Worm (Caenorhabditis elegans): ENCODE data around the gene ZC239.17.

ZC239.17 gene

DNA sequence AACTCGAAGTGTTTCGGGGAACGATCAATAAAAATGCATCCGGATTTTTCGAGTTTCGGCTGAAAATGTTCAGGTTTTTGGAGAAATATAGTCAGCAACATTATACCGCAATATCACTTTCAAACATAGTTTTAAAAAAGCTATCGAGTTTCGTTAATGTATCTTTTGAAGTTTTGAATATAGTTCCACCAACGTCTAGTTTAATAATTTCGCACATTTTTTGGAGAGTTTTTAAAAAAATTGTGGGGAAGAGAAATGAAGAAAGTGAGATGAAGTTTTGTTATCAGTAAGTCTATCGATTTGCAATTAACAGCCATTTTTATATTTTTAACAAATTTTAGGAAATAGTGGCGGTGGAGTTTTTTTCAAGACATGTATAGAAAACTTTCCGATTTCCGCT lies at the start of gene ZC239.17:
Gene ZC239.17 (minus strand): TSS at position 101 of the 400 bp plus-strand sequence.
- TF ChIP-seq ztf-29 (GFP tag; IDR thresholded peaks at IDR 0.05) (no peak), ztf-23 (GFP tag; IDR thresholded peaks at IDR 0.05) (no peak), T22C8.4 (GFP tag; IDR thresholded peaks at IDR 0.05) (no peak), ref-1 (GFP tag; conservative IDR thresholded peaks at IDR 0.05) (no peak), tab-1 (GFP tag; IDR thresholded peaks at IDR 0.05) (no peak), klf-2 (GFP tag; conservative IDR thresholded peaks at IDR 0.05) (no peak), med-1 (GFP tag; optimal IDR thresholded peaks at IDR 0.05; ENCODE audit: insufficient read depth) (no peak), flt-1 (GFP tag; IDR thresholded peaks at IDR 0.05) (no peak), cog-1 (tag; optimal IDR thresholded peaks at IDR 0.05) (no peak)

DNA sequence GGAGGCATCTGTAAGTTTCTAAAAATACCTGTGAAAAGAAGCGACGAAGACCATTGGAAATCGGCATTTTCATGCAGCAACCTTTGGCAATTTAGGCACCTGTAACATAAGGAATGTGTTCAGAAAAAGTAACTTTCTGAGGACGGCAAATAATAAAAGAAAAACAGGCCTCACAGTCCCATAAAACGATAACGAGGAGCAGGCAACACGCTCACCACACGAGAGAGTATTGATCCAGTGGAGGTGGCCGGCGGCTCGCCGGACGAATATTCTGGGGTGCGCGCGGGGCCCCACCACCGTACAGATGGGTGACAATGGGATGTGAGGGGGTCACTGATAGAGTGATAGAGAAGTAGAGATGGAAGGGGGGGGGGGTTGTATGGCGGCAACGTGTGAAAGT lies 49.2 kb upstream of the ZC239.17 start, which contains the start of gene F02E11.3:
Gene F02E11.3 (minus strand): TSS at position 101 of the 400 bp plus-strand sequence.
- TF ChIP-seq med-1 (GFP tag; optimal IDR thresholded peaks at IDR 0.05; ENCODE audit: insufficient read depth) (no peak), flt-1 (GFP tag; IDR thresholded peaks at IDR 0.05) (no peak), klf-2 (GFP tag; conservative IDR thresholded peaks at IDR 0.05) (no peak), tab-1 (GFP tag; IDR thresholded peaks at IDR 0.05) (no peak), ztf-23 (GFP tag; IDR thresholded peaks at IDR 0.05) (no peak), cog-1 (tag; optimal IDR thresholded peaks at IDR 0.05) (no peak), ref-1 (GFP tag; conservative IDR thresholded peaks at IDR 0.05) (no peak), ztf-29 (GFP tag; IDR thresholded peaks at IDR 0.05) (no peak), T22C8.4 (GFP tag; IDR thresholded peaks at IDR 0.05) (no peak)

DNA sequence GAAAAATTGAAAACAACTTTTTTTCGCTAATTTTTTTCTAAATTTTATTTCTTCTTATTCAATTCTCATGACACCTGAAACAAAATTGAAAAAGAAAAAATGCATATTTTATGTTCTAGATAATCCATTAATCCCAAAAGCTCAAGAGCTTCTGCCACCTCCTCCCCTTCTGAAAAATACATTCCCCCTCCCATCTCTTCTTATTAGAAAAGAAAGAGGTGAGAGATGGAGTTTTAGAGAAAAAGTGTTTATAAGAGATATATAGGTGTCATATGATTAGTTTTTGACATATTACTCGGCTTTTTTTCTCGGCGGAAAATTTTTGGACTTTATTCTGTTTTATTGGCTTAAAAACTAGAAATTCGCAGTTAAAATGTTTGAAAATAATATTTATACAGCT lies 44.9 kb upstream of the ZC239.17 start:
- TF ChIP-seq klf-2 (GFP tag; conservative IDR thresholded peaks at IDR 0.05) (no peak), cog-1 (tag; optimal IDR thresholded peaks at IDR 0.05) (no peak), ztf-29 (GFP tag; IDR thresholded peaks at IDR 0.05) (no peak), tab-1 (GFP tag; IDR thresholded peaks at IDR 0.05) (no peak), T22C8.4 (GFP tag; IDR thresholded peaks at IDR 0.05) (no peak), ref-1 (GFP tag; conservative IDR thresholded peaks at IDR 0.05) (no peak), flt-1 (GFP tag; IDR thresholded peaks at IDR 0.05) (no peak), ztf-23 (GFP tag; IDR thresholded peaks at IDR 0.05) (no peak), med-1 (GFP tag; optimal IDR thresholded peaks at IDR 0.05; ENCODE audit: insufficient read depth) (no peak)

DNA sequence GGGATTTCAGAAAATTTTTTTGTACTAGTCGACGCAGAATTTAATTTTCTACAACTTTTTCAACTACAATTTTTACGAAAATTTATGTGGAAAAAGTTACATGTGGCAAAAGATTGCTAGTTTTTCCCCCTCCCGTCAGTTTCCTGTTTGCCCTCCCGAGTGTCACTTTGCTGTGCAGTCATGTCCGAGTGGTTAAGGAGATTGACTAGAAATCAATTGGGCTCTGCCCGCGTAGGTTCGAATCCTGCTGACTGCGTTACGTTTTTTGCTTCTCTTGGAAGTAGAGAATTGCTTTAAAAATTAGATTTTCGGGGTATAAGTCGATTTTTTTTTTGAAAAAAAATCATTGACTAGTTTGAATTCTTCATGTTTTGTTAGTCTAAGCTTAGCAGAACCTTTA lies 42.1 kb upstream of the ZC239.17 start:
- TF ChIP-seq cog-1 (tag; optimal IDR thresholded peaks at IDR 0.05): no peak
- TF ChIP-seq ztf-23 (GFP tag; IDR thresholded peaks at IDR 0.05): no peak
- TF ChIP-seq med-1 (GFP tag; optimal IDR thresholded peaks at IDR 0.05; ENCODE audit: insufficient read depth): no peak
- TF ChIP-seq tab-1 (GFP tag; IDR thresholded peaks at IDR 0.05): peak; percentile 68
- TF ChIP-seq ref-1 (GFP tag; conservative IDR thresholded peaks at IDR 0.05): 0 out of 2 replicates have a peak, but pooled peaks have one; percentile 34
- TF ChIP-seq ztf-29 (GFP tag; IDR thresholded peaks at IDR 0.05): no peak
- TF ChIP-seq T22C8.4 (GFP tag; IDR thresholded peaks at IDR 0.05): peak; percentile 41
- 0 out of 2 replicates have a peak, but pooled peaks have one; percentile 6 for TF ChIP-seq klf-2 (GFP tag; conservative IDR thresholded peaks at IDR 0.05)
- peak; percentile 69 for TF ChIP-seq flt-1 (GFP tag; IDR thresholded peaks at IDR 0.05)

DNA sequence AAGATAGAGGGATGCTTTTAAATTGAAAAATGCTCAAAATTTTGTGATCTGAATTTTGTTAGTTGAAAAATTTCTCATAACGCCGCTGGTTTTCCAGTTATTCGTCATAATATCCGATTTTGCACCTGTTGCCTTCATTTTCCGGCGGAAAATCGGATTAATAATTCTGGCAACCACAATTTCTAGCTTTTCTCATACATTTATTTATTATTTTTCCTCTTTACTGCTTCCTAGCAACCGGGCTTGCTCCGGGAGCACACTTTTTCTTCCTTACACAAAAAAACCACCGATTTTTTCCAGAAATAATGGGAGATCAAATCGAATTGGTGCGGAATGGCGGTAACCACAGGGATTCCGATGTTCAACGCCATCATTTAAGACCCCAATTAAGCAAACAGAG lies 41.7 kb upstream of the ZC239.17 start, which contains the start of gene F02E11.7:
Gene F02E11.7 (plus strand): TSS at position 301 of the 400 bp plus-strand sequence.
- TF ChIP-seq klf-2 (GFP tag; conservative IDR thresholded peaks at IDR 0.05) (no peak), tab-1 (GFP tag; IDR thresholded peaks at IDR 0.05) (no peak), T22C8.4 (GFP tag; IDR thresholded peaks at IDR 0.05) (no peak), med-1 (GFP tag; optimal IDR thresholded peaks at IDR 0.05; ENCODE audit: insufficient read depth) (no peak), ztf-23 (GFP tag; IDR thresholded peaks at IDR 0.05) (no peak), ztf-29 (GFP tag; IDR thresholded peaks at IDR 0.05) (no peak)

DNA sequence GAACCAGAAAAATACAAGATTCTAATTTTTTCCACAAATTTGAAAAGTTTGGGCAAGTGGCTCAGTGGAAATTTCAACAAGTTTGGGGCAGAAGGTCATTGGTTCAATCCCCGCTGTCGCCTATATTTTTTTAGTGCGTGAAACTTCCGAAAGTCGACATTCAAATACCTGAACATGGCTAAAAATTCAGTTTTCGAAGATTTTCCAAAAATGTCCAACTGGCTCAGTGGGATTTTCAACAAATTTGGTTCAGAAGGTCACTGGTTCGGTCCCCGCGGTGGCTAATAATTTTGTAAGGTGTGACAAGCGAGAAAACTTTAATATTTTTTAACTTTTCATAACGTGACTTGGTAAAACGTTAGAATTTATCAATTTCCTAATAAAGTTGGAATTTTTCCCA lies 39.0 kb upstream of the ZC239.17 start:
- TF ChIP-seq T22C8.4 (GFP tag; IDR thresholded peaks at IDR 0.05): no peak
- no peak for TF ChIP-seq flt-1 (GFP tag; IDR thresholded peaks at IDR 0.05)
- TF ChIP-seq ref-1 (GFP tag; conservative IDR thresholded peaks at IDR 0.05): no peak

DNA sequence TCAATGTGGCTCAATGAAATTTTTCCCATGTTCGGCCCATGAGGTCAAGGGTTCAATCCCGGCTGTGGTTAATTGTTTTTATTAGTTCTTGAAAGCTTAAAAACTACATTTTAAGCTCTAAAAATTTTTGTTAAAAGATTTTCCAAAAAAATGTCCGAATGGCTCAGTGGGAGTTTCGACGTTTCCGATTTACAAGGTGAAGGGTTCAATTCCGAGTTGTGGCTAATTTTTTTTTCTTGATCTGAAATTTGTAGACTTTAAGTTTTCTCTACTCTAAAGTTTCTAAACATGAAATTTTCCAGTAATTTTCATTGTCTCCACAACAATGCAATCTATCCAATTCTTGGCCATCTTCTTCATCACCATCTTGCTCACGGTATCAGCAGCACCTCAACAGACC lies 36.8 kb upstream of the ZC239.17 start, which contains the start of gene F02E11.2:
Gene F02E11.2 (plus strand): TSS at position 301 of the 400 bp plus-strand sequence.
- TF ChIP-seq klf-2 (GFP tag; conservative IDR thresholded peaks at IDR 0.05): no peak
- TF ChIP-seq ztf-23 (GFP tag; IDR thresholded peaks at IDR 0.05): no peak
- no peak for TF ChIP-seq ztf-29 (GFP tag; IDR thresholded peaks at IDR 0.05)
- TF ChIP-seq med-1 (GFP tag; optimal IDR thresholded peaks at IDR 0.05; ENCODE audit: insufficient read depth): no peak
- TF ChIP-seq flt-1 (GFP tag; IDR thresholded peaks at IDR 0.05): no peak
- TF ChIP-seq tab-1 (GFP tag; IDR thresholded peaks at IDR 0.05): no peak
- no peak for TF ChIP-seq T22C8.4 (GFP tag; IDR thresholded peaks at IDR 0.05)
- TF ChIP-seq cog-1 (tag; optimal IDR thresholded peaks at IDR 0.05): no peak
- no peak for TF ChIP-seq ref-1 (GFP tag; conservative IDR thresholded peaks at IDR 0.05)

DNA sequence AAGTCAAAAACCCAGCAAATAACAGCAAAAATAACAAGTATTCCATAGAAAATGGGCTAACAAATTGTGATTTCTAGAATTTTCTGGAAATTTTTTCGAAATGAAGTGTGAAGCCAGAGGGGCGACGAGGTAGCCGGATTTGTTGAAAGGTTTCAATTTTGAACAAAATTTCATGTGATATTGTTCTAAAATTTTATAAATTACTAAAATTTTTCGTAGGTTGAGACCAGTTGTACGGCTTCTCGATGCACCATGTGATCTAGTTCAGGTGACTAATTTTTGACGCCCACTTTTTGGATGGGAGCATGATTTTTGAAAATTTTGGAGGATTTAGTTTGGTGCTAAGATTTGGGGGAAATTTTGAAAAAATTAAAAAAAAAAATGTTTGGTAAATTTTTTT lies 33.6 kb upstream of the ZC239.17 start, which contains the start of gene gcy-19:
Gene gcy-19 (minus strand): TSS at position 101 of the 400 bp plus-strand sequence.
- TF ChIP-seq tab-1 (GFP tag; IDR thresholded peaks at IDR 0.05) (no peak), ztf-23 (GFP tag; IDR thresholded peaks at IDR 0.05) (no peak), cog-1 (tag; optimal IDR thresholded peaks at IDR 0.05) (no peak)

DNA sequence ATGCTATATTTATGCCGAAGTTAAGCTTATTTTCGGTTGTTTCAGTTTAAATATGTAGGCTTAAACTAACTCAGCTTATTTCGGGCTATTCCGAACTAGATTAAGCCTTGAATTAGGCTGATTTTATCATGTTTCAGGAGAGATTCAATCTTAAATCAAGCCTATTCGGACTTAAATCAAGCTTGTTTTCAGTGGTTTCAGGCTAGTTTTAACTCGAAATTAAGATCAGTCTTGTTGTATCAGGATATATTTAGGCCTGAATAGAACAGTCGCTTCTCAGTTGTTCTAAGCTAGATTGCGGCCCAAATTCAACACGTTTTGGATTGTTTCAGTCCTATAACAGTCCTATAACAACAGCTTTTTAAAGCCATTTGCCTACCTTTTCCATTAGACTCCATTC lies 26.1 kb upstream of the ZC239.17 start:
- TF ChIP-seq klf-2 (GFP tag; conservative IDR thresholded peaks at IDR 0.05) (no peak), cog-1 (tag; optimal IDR thresholded peaks at IDR 0.05) (no peak), flt-1 (GFP tag; IDR thresholded peaks at IDR 0.05) (no peak), med-1 (GFP tag; optimal IDR thresholded peaks at IDR 0.05; ENCODE audit: insufficient read depth) (no peak), ztf-23 (GFP tag; IDR thresholded peaks at IDR 0.05) (no peak), ref-1 (GFP tag; conservative IDR thresholded peaks at IDR 0.05) (no peak), T22C8.4 (GFP tag; IDR thresholded peaks at IDR 0.05) (no peak), ztf-29 (GFP tag; IDR thresholded peaks at IDR 0.05) (no peak), tab-1 (GFP tag; IDR thresholded peaks at IDR 0.05) (no peak)

DNA sequence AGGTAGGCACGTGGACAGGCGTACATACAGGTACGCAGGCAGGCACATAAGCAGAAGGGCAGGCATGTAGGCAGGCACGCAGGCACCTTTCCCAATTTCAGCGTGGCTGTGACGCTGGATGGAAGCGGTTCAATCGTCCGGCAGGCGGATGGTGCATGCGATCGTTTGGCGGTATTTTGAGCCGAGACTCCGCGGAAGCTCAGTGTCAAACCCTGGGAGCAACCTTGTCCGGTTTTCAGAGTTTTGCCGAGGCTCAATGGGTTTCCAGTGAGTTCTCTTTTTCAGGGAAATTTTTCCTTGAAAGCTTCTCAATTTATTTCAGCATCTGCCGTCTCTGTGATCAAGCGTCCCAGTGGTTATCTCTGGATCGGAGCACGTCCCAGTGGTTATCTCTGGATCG lies 24.5 kb upstream of the ZC239.17 start:
- TF ChIP-seq klf-2 (GFP tag; conservative IDR thresholded peaks at IDR 0.05) (no peak), cog-1 (tag; optimal IDR thresholded peaks at IDR 0.05) (no peak), tab-1 (GFP tag; IDR thresholded peaks at IDR 0.05) (no peak), T22C8.4 (GFP tag; IDR thresholded peaks at IDR 0.05) (no peak), flt-1 (GFP tag; IDR thresholded peaks at IDR 0.05) (no peak), ztf-29 (GFP tag; IDR thresholded peaks at IDR 0.05) (no peak), ref-1 (GFP tag; conservative IDR thresholded peaks at IDR 0.05) (no peak), med-1 (GFP tag; optimal IDR thresholded peaks at IDR 0.05; ENCODE audit: insufficient read depth) (no peak), ztf-23 (GFP tag; IDR thresholded peaks at IDR 0.05) (no peak)
